Worm (Caenorhabditis elegans): ENCODE measurements around the gene ZK1055.7.

Gene ZK1055.7

ce11 chrV:6559585-6559984 lies 45.6 kb downstream of the ZK1055.7 start (continued):
- TF ChIP-seq hmg-20 (GFP tag; IDR thresholded peaks at IDR 0.05) (no peak), nhr-90 (tag; optimal IDR thresholded peaks at IDR 0.05) (peak; percentile 89), lin-26 (GFP tag; IDR thresholded peaks at IDR 0.05) (peak; percentile 94), ztf-22 (GFP tag; optimal IDR thresholded peaks at IDR 0.05) (no peak), Y56A3A.18 (GFP tag; IDR thresholded peaks at IDR 0.05) (0 out of 2 replicates have a peak, but pooled peaks have one; percentile 24), nhr-27 (tag; optimal IDR thresholded peaks at IDR 0.05) (no peak), tbx-9 (tag; optimal IDR thresholded peaks at IDR 0.05; ENCODE audit: borderline replicate concordance) (no peak), nhr-120 (GFP tag; IDR thresholded peaks at IDR 0.05) (no peak), madf-3 (GFP tag; IDR thresholded peaks at IDR 0.05) (no peak), attf-6 (GFP tag; IDR thresholded peaks at IDR 0.05) (no peak), atf-7 (tag; optimal IDR thresholded peaks at IDR 0.05) (peak; percentile 9), egl-18 (GFP tag; IDR thresholded peaks at IDR 0.05) (no peak), cebp-1 (GFP tag; IDR thresholded peaks at IDR 0.05) (0 out of 2 replicates have a peak, but pooled peaks have one; percentile 45), cebp-1 (tag; optimal IDR thresholded peaks at IDR 0.05) (no peak), sea-2 (GFP tag; IDR thresholded peaks at IDR 0.05) (no peak), hlh-12 (tag; optimal IDR thresholded peaks at IDR 0.05) (no peak), Y53G8AR.9 (GFP tag; conservative IDR thresholded peaks at IDR 0.05) (no peak), die-1 (tag; optimal IDR thresholded peaks at IDR 0.05) (peak; percentile 89), tlf-1 (GFP tag; optimal IDR thresholded peaks at IDR 0.05) (no peak), attf-5 (GFP tag; optimal IDR thresholded peaks at IDR 0.05) (peak; percentile 76), F57C9.4 (tag; optimal IDR thresholded peaks at IDR 0.05) (no peak), snpc-4 (GFP tag; optimal IDR thresholded peaks at IDR 0.05) (no peak), snpc-4 (tag; optimal IDR thresholded peaks at IDR 0.05) (no peak), ceh-79 (tag; optimal IDR thresholded peaks at IDR 0.05) (peak; percentile 48), efl-1 (GFP tag; optimal IDR thresholded peaks at IDR 0.05) (no peak), F55B11.4 (tag; optimal IDR thresholded peaks at IDR 0.05; ENCODE audit: borderline replicate concordance, insufficient read depth) (no peak), lin-54 (GFP tag; optimal IDR thresholded peaks at IDR 0.05) (no peak), egl-44 (GFP tag; IDR thresholded peaks at IDR 0.05) (peak; percentile 85), B0035.1 (tag; optimal IDR thresholded peaks at IDR 0.05) (peak; percentile 31), snpc-1.1 (tag; optimal IDR thresholded peaks at IDR 0.05; ENCODE audit: insufficient read depth) (peak; percentile 31), lag-1 (GFP tag; IDR thresholded peaks at IDR 0.05) (no peak), lsy-27 (tag; optimal IDR thresholded peaks at IDR 0.05; ENCODE audit: borderline replicate concordance, insufficient read depth) (no peak), B0336.3 (GFP tag; IDR thresholded peaks at IDR 0.05) (no peak), unc-130 (GFP tag; optimal IDR thresholded peaks at IDR 0.05) (peak; percentile 22), ets-4 (GFP tag; optimal IDR thresholded peaks at IDR 0.05) (peak; percentile 60), Y53F4B.3 (GFP tag; IDR thresholded peaks at IDR 0.05) (no peak), madf-8 (GFP tag; conservative IDR thresholded peaks at IDR 0.05) (peak; percentile 45), bed-1 (GFP tag; IDR thresholded peaks at IDR 0.05) (no peak), ama-1 (optimal IDR thresholded peaks at IDR 0.05) (no peak), ama-1 (GFP tag; optimal IDR thresholded peaks at IDR 0.05) (peak; percentile 56 to 87), tbp1 (GFP tag; optimal IDR thresholded peaks at IDR 0.05) (peak; percentile 87), mxl-1 (tag; optimal IDR thresholded peaks at IDR 0.05) (peak; percentile 52), fkh-3 (tag; optimal IDR thresholded peaks at IDR 0.05) (peak; percentile 70), ceh-40 (GFP tag; IDR thresholded peaks at IDR 0.05) (no peak), nfyb-1 (GFP tag; IDR thresholded peaks at IDR 0.05) (no peak), C17E4.6 (GFP tag; IDR thresholded peaks at IDR 0.05) (no peak), lin-35 (GFP tag; optimal IDR thresholded peaks at IDR 0.05) (no peak), C06A6.2 (GFP tag; conservative IDR thresholded peaks at IDR 0.05) (no peak), lin-40 (tag; optimal IDR thresholded peaks at IDR 0.05) (no peak), ztf-3 (GFP tag; optimal IDR thresholded peaks at IDR 0.05) (no peak)

Data from whole organism, young adult.